Worm (Caenorhabditis elegans): ENCODE measurements around the gene W08F4.13.

- TF ChIP-seq med-1 (GFP tag; optimal IDR thresholded peaks at IDR 0.05; ENCODE audit: insufficient read depth) (no peak), T22C8.4 (GFP tag; IDR thresholded peaks at IDR 0.05) (no peak), flt-1 (GFP tag; IDR thresholded peaks at IDR 0.05) (no peak), ztf-23 (GFP tag; IDR thresholded peaks at IDR 0.05) (no peak), tab-1 (GFP tag; IDR thresholded peaks at IDR 0.05) (no peak), cog-1 (tag; optimal IDR thresholded peaks at IDR 0.05) (no peak), ref-1 (GFP tag; conservative IDR thresholded peaks at IDR 0.05) (no peak)
Observed at ce11 chrII:596702-597101, 12.1 kb downstream of the W08F4.13 start.
